Fruit fly (Drosophila melanogaster) whole organism, embryonic: Measurements from ENCODE around the gene ninaC.

ENCODE experiments used
- Awh ChIP-seq: fragments of 200-800 bp; sonication (Bioruptor generic); IDR thresholded peaks from 2 replicates; pipeline ENCODE4, ENCODE4 v1.3.6; 2022; ENCODE audit warnings: missing biosample characterization, missing genetic modification characterization
- Bteb2 ChIP-seq: fragments of 200-800 bp; sonication (Bioruptor generic); optimal IDR thresholded peaks from 2 replicates; lab custom pipeline; 2016; ENCODE audit warnings: missing biosample characterization, missing genetic modification characterization
- CG10267 ChIP-seq: fragments of 200-800 bp; sonication (Bioruptor generic); optimal IDR thresholded peaks from 2 replicates; lab custom pipeline; 2018; ENCODE audit warnings: missing biosample characterization, mild to moderate bottlenecking, missing genetic modification characterization, moderate library complexity
- CG10959 ChIP-seq: fragments of 200-800 bp; sonication (Bioruptor generic); IDR thresholded peaks from 2 replicates; pipeline ENCODE4 v1.3.6; 2022; ENCODE audit warnings: missing biosample characterization, missing genetic modification characterization
- CG12104 ChIP-seq: fragments of 200-800 bp; sonication (Bioruptor generic); optimal IDR thresholded peaks from 3 replicates; lab custom pipeline; 2016; ENCODE audit warnings: missing biosample characterization, missing genetic modification characterization
- CG12391 ChIP-seq: fragments of 200-800 bp; sonication (Bioruptor generic); optimal IDR thresholded peaks from 3 replicates; lab custom pipeline; 2018; ENCODE audit warnings: missing biosample characterization, mild to moderate bottlenecking, missing genetic modification characterization, moderate library complexity
- CG14667 ChIP-seq: fragments of 200-800 bp; sonication (Bioruptor generic); IDR thresholded peaks from 2 replicates; pipeline ENCODE4 v1.3.6; 2022; ENCODE audit warnings: missing biosample characterization, missing genetic modification characterization
- CG14710 ChIP-seq: fragments of 200-800 bp; sonication (Bioruptor generic); optimal IDR thresholded peaks from 3 replicates; lab custom pipeline; 2019; ENCODE audit warnings: missing biosample characterization, mild to moderate bottlenecking, missing genetic modification characterization, moderate library complexity
- CG14860 ChIP-seq: fragments of 200-800 bp; sonication (Bioruptor generic); IDR thresholded peaks from 3 replicates; pipeline ENCODE4 v1.3.6; 2022; ENCODE audit warnings: missing biosample characterization, missing genetic modification characterization; ENCODE audit not compliant: partially characterized antibody
- CG15601 ChIP-seq: fragments of 200-800 bp; sonication (Bioruptor generic); optimal IDR thresholded peaks from 3 replicates; lab custom pipeline; 2019; ENCODE audit warnings: missing biosample characterization, mild to moderate bottlenecking, missing genetic modification characterization, moderate library complexity
- CG17568 ChIP-seq: fragments of 200-800 bp; sonication (Bioruptor generic); optimal IDR thresholded peaks from 2 replicates; lab custom pipeline; 2018; ENCODE audit warnings: missing biosample characterization, mild to moderate bottlenecking, missing genetic modification characterization, moderate library complexity
- CG18599 ChIP-seq: fragments of 200-800 bp; sonication (Bioruptor generic); optimal IDR thresholded peaks from 3 replicates; lab custom pipeline; 2017; ENCODE audit warnings: missing biosample characterization, missing genetic modification characterization, mild to moderate bottlenecking, moderate library complexity, missing genetic modification reagents
- CG2120 ChIP-seq: fragments of 200-800 bp; sonication (Bioruptor generic); optimal IDR thresholded peaks from 3 replicates; lab custom pipeline; 2016; ENCODE audit warnings: missing biosample characterization, missing genetic modification characterization
- CG31388 ChIP-seq: fragments of 200-800 bp; sonication (Bioruptor generic); optimal IDR thresholded peaks from 2 replicates; lab custom pipeline; 2016; ENCODE audit warnings: missing biosample characterization, missing genetic modification characterization
- CG4854 ChIP-seq: fragments of 200-800 bp; sonication (Bioruptor generic); optimal IDR thresholded peaks from 2 replicates; lab custom pipeline; 2016; ENCODE audit warnings: missing biosample characterization, missing genetic modification characterization, inconsistent platforms
- CG8281 ChIP-seq: fragments of 200-800 bp; sonication (Bioruptor generic); optimal IDR thresholded peaks from 2 replicates; lab custom pipeline; 2018; ENCODE audit warnings: missing biosample characterization, mild to moderate bottlenecking, missing genetic modification characterization, moderate library complexity
- CG8290 ChIP-seq, 3 experiments: fragments of 200-800 bp; sonication (Bioruptor generic); optimal IDR thresholded peaks; 2 replicates each; lab custom pipeline; 2016 to 2019; ENCODE audit warnings: missing biosample characterization in 3 of 3, missing genetic modification characterization in 3 of 3, mild to moderate bottlenecking in 2 of 3, moderate library complexity in 1 of 3
- CG8388 ChIP-seq: fragments of 200-800 bp; sonication (Bioruptor generic); optimal IDR thresholded peaks from 2 replicates; lab custom pipeline; 2019; ENCODE audit warnings: missing biosample characterization, mild to moderate bottlenecking, missing genetic modification characterization, moderate library complexity
- D19B ChIP-seq: fragments of 200-800 bp; sonication (Bioruptor generic); optimal IDR thresholded peaks from 2 replicates; lab custom pipeline; 2017; ENCODE audit warnings: missing biosample characterization, mild to moderate bottlenecking, missing genetic modification characterization
- Dbx ChIP-seq: fragments of 200-800 bp; sonication (Bioruptor generic); IDR thresholded peaks from 3 replicates; pipeline ENCODE4 v1.3.6; 2022; ENCODE audit warnings: missing biosample characterization, missing genetic modification characterization
- Dip2 ChIP-seq: fragments of 200-800 bp; sonication (Bioruptor generic); IDR thresholded peaks from 2 replicates; pipeline ENCODE4 v1.3.6; 2022; ENCODE audit warnings: missing biosample characterization, missing genetic modification characterization
- Eip74EF ChIP-seq, 2 experiments: fragments of 200-800 bp in 1 of 2; fragments of >200 bp in 1 of 2; sonication (Bioruptor generic) in 1 of 2; optimal IDR thresholded peaks; 2 replicates each; lab custom pipeline; 2017 to 2019; ENCODE audit warnings: missing biosample characterization in 2 of 2, missing genetic modification characterization in 2 of 2, mild to moderate bottlenecking in 1 of 2, moderate library complexity in 1 of 2
- Fer1 ChIP-seq: fragments of 200-800 bp; sonication (Bioruptor generic); optimal IDR thresholded peaks from 2 replicates; lab custom pipeline; 2017; ENCODE audit warnings: missing biosample characterization, mild to moderate bottlenecking, missing genetic modification characterization
- Fer3 ChIP-seq: fragments of 200-800 bp; sonication (Bioruptor generic); optimal IDR thresholded peaks from 2 replicates; lab custom pipeline; 2018; ENCODE audit warnings: missing biosample characterization, mild to moderate bottlenecking, missing genetic modification characterization, moderate library complexity
- Hmr ChIP-seq: fragments of 200-800 bp; sonication (Bioruptor generic); optimal IDR thresholded peaks from 3 replicates; lab custom pipeline; 2017; ENCODE audit warnings: mild to moderate bottlenecking, missing biosample characterization, missing genetic modification reagents, missing genetic modification characterization
- Jarid2 ChIP-seq: fragments of 200-800 bp; sonication (Bioruptor generic); optimal IDR thresholded peaks from 3 replicates; lab custom pipeline; 2017; ENCODE audit warnings: mild to moderate bottlenecking, missing biosample characterization, missing genetic modification reagents, missing genetic modification characterization
- MBD-R2 ChIP-seq: fragments of 200-800 bp; sonication (Bioruptor generic); IDR thresholded peaks from 2 replicates; pipeline ENCODE4 v1.3.6; 2022; ENCODE audit warnings: missing biosample characterization, missing genetic modification characterization
- Max ChIP-seq: fragments of 200-800 bp; sonication (Bioruptor generic); optimal IDR thresholded peaks from 2 replicates; lab custom pipeline; 2016; ENCODE audit warnings: missing biosample characterization, mild to moderate bottlenecking, missing genetic modification characterization
- Oaz ChIP-seq: fragments of 200-800 bp; sonication (Bioruptor generic); IDR thresholded peaks from 2 replicates; pipeline ENCODE4 v1.3.6; 2022; ENCODE audit warnings: missing biosample characterization, missing genetic modification characterization
- Pdp1 ChIP-seq, 2 experiments: fragments of 200-800 bp; sonication (Bioruptor generic); optimal IDR thresholded peaks; 3 replicates each; lab custom pipeline; 2016; ENCODE audit warnings: missing biosample characterization in 2 of 2, missing genetic modification characterization in 2 of 2, mild to moderate bottlenecking in 1 of 2, moderate library complexity in 1 of 2
- Ptx1 ChIP-seq: fragments of 200-800 bp; sonication (Bioruptor generic); IDR thresholded peaks from 2 replicates; pipeline ENCODE4 v1.3.6; 2022; ENCODE audit warnings: missing biosample characterization, missing genetic modification characterization
- al ChIP-seq: fragments of 200-800 bp; sonication (Bioruptor generic); IDR thresholded peaks from 2 replicates; pipeline ENCODE4 v1.3.6; 2022; ENCODE audit warnings: missing biosample characterization, missing genetic modification characterization
- ci ChIP-seq: fragments of 200-800 bp; sonication (Bioruptor generic); IDR thresholded peaks from 3 replicates; pipeline ENCODE4 v1.3.6; 2022; ENCODE audit warnings: missing biosample characterization, missing genetic modification characterization
- en ChIP-seq: fragments of 200-800 bp; sonication (Bioruptor generic); optimal IDR thresholded peaks from 2 replicates; lab custom pipeline; 2016; ENCODE audit warnings: missing biosample characterization, missing genetic modification characterization
- exex ChIP-seq: fragments of 200-800 bp; sonication (Bioruptor generic); optimal IDR thresholded peaks from 4 replicates; lab custom pipeline; 2018; ENCODE audit warnings: missing biosample characterization, mild to moderate bottlenecking, missing genetic modification characterization, moderate library complexity
- eyg ChIP-seq: fragments of 200-800 bp; sonication (Bioruptor generic); optimal IDR thresholded peaks from 3 replicates; lab custom pipeline; 2016; ENCODE audit warnings: missing biosample characterization, missing genetic modification characterization
- fd102C ChIP-seq: fragments of 200-800 bp; sonication (Bioruptor generic); optimal IDR thresholded peaks from 2 replicates; lab custom pipeline; 2018; ENCODE audit warnings: missing biosample characterization, mild to moderate bottlenecking, missing genetic modification characterization, moderate library complexity
- gro ChIP-seq: fragments of 200-800 bp; sonication (Bioruptor generic); optimal IDR thresholded peaks from 2 replicates; lab custom pipeline; 2016; ENCODE audit warnings: missing biosample characterization, missing genetic modification characterization
- kay ChIP-seq: fragments of 200-800 bp; sonication (Bioruptor generic); optimal IDR thresholded peaks from 2 replicates; lab custom pipeline; 2016; ENCODE audit warnings: missing biosample characterization, missing genetic modification characterization
- lbe ChIP-seq: fragments of 200-800 bp; sonication (Bioruptor generic); optimal IDR thresholded peaks from 2 replicates; lab custom pipeline; 2016; ENCODE audit warnings: missing biosample characterization, mild to moderate bottlenecking, missing genetic modification characterization
- nmo ChIP-seq: fragments of 200-800 bp; sonication (Bioruptor generic); optimal IDR thresholded peaks from 2 replicates; lab custom pipeline; 2018; ENCODE audit warnings: missing biosample characterization, mild to moderate bottlenecking, missing genetic modification characterization, moderate library complexity
- oc ChIP-seq: fragments of 200-800 bp; sonication (Bioruptor generic); optimal IDR thresholded peaks from 2 replicates; lab custom pipeline; 2018; ENCODE audit warnings: missing biosample characterization, mild to moderate bottlenecking, missing genetic modification characterization, moderate library complexity
- pros ChIP-seq: fragments of 200-800 bp; sonication (Bioruptor generic); optimal IDR thresholded peaks from 3 replicates; lab custom pipeline; 2019; ENCODE audit warnings: missing biosample characterization, mild to moderate bottlenecking, missing genetic modification characterization, moderate library complexity
- sd ChIP-seq: fragments of 200-800 bp; sonication (Bioruptor generic); optimal IDR thresholded peaks from 3 replicates; lab custom pipeline; 2018; ENCODE audit warnings: missing biosample characterization, mild to moderate bottlenecking, missing genetic modification characterization, moderate library complexity
- tll ChIP-seq, 2 experiments: fragments of 200-800 bp in 1 of 2; fragments of >200 bp in 1 of 2; sonication (Bioruptor generic) in 1 of 2; optimal IDR thresholded peaks; 2 replicates each; lab custom pipeline; 2017 to 2019; ENCODE audit warnings: missing biosample characterization in 2 of 2, missing genetic modification characterization in 2 of 2, mild to moderate bottlenecking in 1 of 2, moderate library complexity in 1 of 2
- vnd ChIP-seq: fragments of 200-800 bp; sonication (Bioruptor generic); IDR thresholded peaks from 3 replicates; pipeline ENCODE4 v1.3.6; 2022; ENCODE audit warnings: missing biosample characterization, missing genetic modification characterization; ENCODE audit not compliant: partially characterized antibody
- yki ChIP-seq: fragments of >200 bp; optimal IDR thresholded peaks from 3 replicates; lab custom pipeline; 2018
- zfh1 ChIP-seq: fragments of 200-800 bp; sonication (Bioruptor generic); IDR thresholded peaks from 3 replicates; pipeline ENCODE4 v1.3.6; 2022; ENCODE audit warnings: missing biosample characterization, missing genetic modification characterization

ninaC gene

DNA sequence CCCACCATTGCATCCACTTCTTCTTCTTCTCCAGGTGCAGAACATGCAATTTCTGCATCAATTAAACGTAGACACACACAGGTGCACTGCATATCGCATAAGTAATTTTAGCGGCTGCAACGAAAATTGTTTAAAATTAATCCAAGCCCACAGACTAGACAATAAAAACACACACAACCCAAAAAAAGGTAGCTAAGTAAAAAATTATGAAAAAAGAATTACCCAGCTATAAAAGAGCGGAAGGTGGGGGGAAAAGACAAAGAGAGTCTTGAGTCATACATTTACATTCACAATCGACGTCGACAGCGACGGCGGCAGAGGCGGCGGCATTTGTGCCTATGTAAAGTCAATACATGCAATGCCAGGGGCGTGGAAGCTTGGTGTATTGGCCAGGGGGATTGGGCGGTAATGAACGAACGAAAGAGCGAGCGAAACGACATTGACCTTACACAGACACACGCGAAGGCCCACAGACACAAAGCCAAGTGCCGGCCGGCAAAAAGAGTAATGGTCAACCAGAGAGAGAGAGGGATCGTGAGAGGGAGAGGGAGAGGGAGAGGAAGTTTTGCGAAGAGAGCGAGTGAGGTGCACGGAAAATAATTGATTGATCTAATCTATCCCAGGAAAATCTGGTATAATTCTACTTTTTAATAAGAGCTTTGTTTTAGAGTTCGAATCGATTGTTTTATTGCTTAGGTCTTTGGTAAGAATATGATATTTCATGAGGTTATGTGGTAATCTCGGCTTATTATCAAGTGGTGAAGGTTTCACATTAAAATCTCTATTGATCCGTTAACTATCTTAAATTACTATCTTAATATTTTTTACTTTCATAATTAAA lies 40.9 kb downstream of the ninaC start (continued):
- TF ChIP-seq lbe (GFP tag; lab: Kevin White, UChicago) (no peak), Eip74EF (GFP tag; optimal IDR thresholded peaks at IDR 0.05; lab: Kevin White, UChicago) (no peak), en (GFP tag; lab: Kevin White, UChicago) (no peak), sd (tag; lab: Kevin White, UChicago) (peak; percentile 9), Pdp1 (GFP tag; optimal IDR thresholded peaks at IDR 0.05; lab: Kevin White, UChicago) (no peak), CG10267 (tag; lab: Kevin White, UChicago) (no peak), Hmr (GFP tag; lab: Kevin White, UChicago) (no peak), CG8281 (no peak), pros (peak; percentile 42), fd102C (GFP tag; lab: Kevin White, UChicago) (no peak), Ptx1 (GFP tag; lab: Robert Waterston, UW) (no peak; the same call in 1 of the 2 replicates), yki (lab: Kevin White, UChicago) (peak; percentile 61), al (GFP tag; lab: Robert Waterston, UW) (no peak), CG14860 (GFP tag; lab: Robert Waterston, UW) (no peak), Oaz (GFP tag; lab: Robert Waterston, UW) (no peak), kay (GFP tag; lab: Kevin White, UChicago) (no peak), Max (GFP tag; lab: Kevin White, UChicago) (no peak), Awh (no peak), CG17568 (GFP tag; lab: Kevin White, UChicago) (no peak), CG4854 (GFP tag; lab: Kevin White, UChicago) (no peak), Fer3 (tag; lab: Kevin White, UChicago) (no peak), CG10959 (GFP tag; lab: Robert Waterston, UW) (no peak), CG2120 (GFP tag; lab: Kevin White, UChicago) (no peak), tll (GFP tag; optimal IDR thresholded peaks at IDR 0.05; lab: Kevin White, UChicago) (no peak), Jarid2 (GFP tag; lab: Kevin White, UChicago) (no peak), nmo (GFP tag; lab: Kevin White, UChicago) (no peak), D19B (GFP tag; lab: Kevin White, UChicago) (no peak), Bteb2 (GFP tag; lab: Kevin White, UChicago) (no peak), CG15601 (tag; lab: Kevin White, UChicago) (no peak), CG31388 (GFP tag; lab: Kevin White, UChicago) (no peak), MBD-R2 (GFP tag; lab: Robert Waterston, UW) (no peak), eyg (GFP tag; lab: Kevin White, UChicago) (no peak), CG14667 (GFP tag; lab: Robert Waterston, UW) (no peak), CG12104 (GFP tag; lab: Kevin White, UChicago) (no peak), Dip2 (GFP tag; lab: Robert Waterston, UW) (no peak), CG8388 (GFP tag; lab: Kevin White, UChicago) (no peak), exex (tag; lab: Kevin White, UChicago) (no peak), Fer1 (GFP tag; lab: Kevin White, UChicago) (no peak), Dbx (GFP tag; lab: Robert Waterston, UW) (no peak), gro (no peak), CG18599 (GFP tag; lab: Kevin White, UChicago) (no peak), CG8290 (GFP tag; optimal IDR thresholded peaks at IDR 0.05; lab: Kevin White, UChicago) (no peak), CG8290 (tag; optimal IDR thresholded peaks at IDR 0.05; lab: Kevin White, UChicago) (peak in 1 of 2 experiments; percentile 20), zfh1 (GFP tag; lab: Robert Waterston, UW) (no peak), CG12391 (tag; lab: Kevin White, UChicago) (no peak), CG14710 (tag; lab: Kevin White, UChicago) (no peak), ci (GFP tag; lab: Robert Waterston, UW) (no peak), vnd (GFP tag; lab: Robert Waterston, UW) (no peak), oc (tag; lab: Kevin White, UChicago) (no peak)
